Fruit fly (Drosophila melanogaster) whole organism, embryonic: Measurements from ENCODE around the gene CG12948.
A peak's percentile ranks its signal among the peaks of the same experiment; 100 is the strongest.

ENCODE experiments used
- Ada2b ChIP-seq: fragments of 200-800 bp; sonication (Bioruptor generic); IDR thresholded peaks from 2 replicates; pipeline ENCODE4 v1.3.6; 2022; ENCODE audit warnings: missing biosample characterization, missing genetic modification characterization
- B-H1 ChIP-seq: fragments of 200-800 bp; sonication (Bioruptor generic); IDR thresholded peaks from 3 replicates; pipeline ENCODE4 v1.3.6; 2022; ENCODE audit warnings: missing biosample characterization, missing genetic modification characterization
- B-H2 ChIP-seq: fragments of 200-800 bp; sonication (Bioruptor generic); optimal IDR thresholded peaks from 2 replicates; lab custom pipeline; 2018; ENCODE audit warnings: missing biosample characterization, mild to moderate bottlenecking, missing genetic modification characterization
- Bgb ChIP-seq: fragments of 200-800 bp; sonication (Bioruptor generic); IDR thresholded peaks from 2 replicates; pipeline ENCODE4 v1.3.6; 2022; ENCODE audit warnings: missing biosample characterization, missing genetic modification characterization; ENCODE audit not compliant: partially characterized antibody
- CG10147 ChIP-seq: fragments of 200-800 bp; sonication (Bioruptor generic); optimal IDR thresholded peaks from 2 replicates; lab custom pipeline; 2019; ENCODE audit warnings: missing biosample characterization, mild to moderate bottlenecking, missing genetic modification characterization, moderate library complexity
- CG10565 ChIP-seq: fragments of 200-800 bp; sonication (Bioruptor generic); optimal IDR thresholded peaks from 3 replicates; lab custom pipeline; 2016; ENCODE audit warnings: missing biosample characterization, mild to moderate bottlenecking, missing genetic modification characterization
- CG12236 ChIP-seq: fragments of 200-800 bp; sonication (Bioruptor generic); optimal IDR thresholded peaks from 2 replicates; lab custom pipeline; 2016; ENCODE audit warnings: missing biosample characterization, missing genetic modification characterization
- CG13424 ChIP-seq: fragments of 200-800 bp; sonication (Bioruptor generic); optimal IDR thresholded peaks from 2 replicates; lab custom pipeline; 2019; ENCODE audit warnings: missing biosample characterization, mild to moderate bottlenecking, missing genetic modification characterization, moderate library complexity
- CG13775 ChIP-seq: fragments of 200-800 bp; sonication (Bioruptor generic); optimal IDR thresholded peaks from 3 replicates; lab custom pipeline; 2017; ENCODE audit warnings: missing biosample characterization, mild to moderate bottlenecking, missing genetic modification characterization
- CG15479 ChIP-seq: fragments of 200-800 bp; sonication (Bioruptor generic); optimal IDR thresholded peaks from 3 replicates; lab custom pipeline; 2019; ENCODE audit warnings: missing biosample characterization, mild to moderate bottlenecking, missing genetic modification characterization, moderate library complexity
- CG17186 ChIP-seq: fragments of 200-800 bp; sonication (Bioruptor generic); optimal IDR thresholded peaks from 3 replicates; lab custom pipeline; 2017; ENCODE audit warnings: missing biosample characterization, missing genetic modification reagents, missing genetic modification characterization
- CG17568 ChIP-seq: fragments of 200-800 bp; sonication (Bioruptor generic); optimal IDR thresholded peaks from 2 replicates; lab custom pipeline; 2018; ENCODE audit warnings: missing biosample characterization, mild to moderate bottlenecking, missing genetic modification characterization, moderate library complexity
- CG2678 ChIP-seq: fragments of 200-800 bp; sonication (Bioruptor generic); optimal IDR thresholded peaks from 3 replicates; lab custom pipeline; 2019; ENCODE audit warnings: missing biosample characterization, mild to moderate bottlenecking, missing genetic modification characterization, moderate library complexity
- CG2712 ChIP-seq: fragments of 200-800 bp; optimal IDR thresholded peaks from 3 replicates; lab custom pipeline; 2019; ENCODE audit warnings: missing biosample characterization, mild to moderate bottlenecking, missing genetic modification characterization, moderate library complexity
- CG3281 ChIP-seq: fragments of 200-800 bp; sonication (Bioruptor generic); optimal IDR thresholded peaks from 3 replicates; lab custom pipeline; 2017; ENCODE audit warnings: missing biosample characterization, mild to moderate bottlenecking, missing genetic modification characterization
- CG33557 ChIP-seq: fragments of 200-800 bp; sonication (Bioruptor generic); optimal IDR thresholded peaks from 2 replicates; lab custom pipeline; 2019; ENCODE audit warnings: missing biosample characterization, mild to moderate bottlenecking, missing genetic modification characterization, moderate library complexity
- CG34376 ChIP-seq: fragments of 200-800 bp; sonication (Bioruptor generic); optimal IDR thresholded peaks from 2 replicates; lab custom pipeline; 2018; ENCODE audit warnings: missing biosample characterization, mild to moderate bottlenecking, missing genetic modification characterization
- CG4424 ChIP-seq: fragments of 200-800 bp; sonication (Bioruptor generic); optimal IDR thresholded peaks from 3 replicates; lab custom pipeline; 2016; ENCODE audit warnings: missing biosample characterization, missing genetic modification characterization
- CG6689 ChIP-seq: fragments of 200-800 bp; sonication (Bioruptor generic); IDR thresholded peaks from 2 replicates; pipeline ENCODE4 v1.3.6; 2022; ENCODE audit warnings: missing biosample characterization, missing genetic modification characterization
- CG8359 ChIP-seq: fragments of 200-800 bp; sonication (Bioruptor generic); optimal IDR thresholded peaks from 2 replicates; lab custom pipeline; 2017; ENCODE audit warnings: missing biosample characterization, mild to moderate bottlenecking, missing genetic modification characterization, borderline replicate concordance
- CG8765 ChIP-seq: fragments of 200-800 bp; sonication (Bioruptor generic); IDR thresholded peaks from 2 replicates; pipeline ENCODE4 v1.3.6; 2022; ENCODE audit warnings: missing biosample characterization, missing genetic modification characterization
- CHES-1-like ChIP-seq: fragments of 200-800 bp; sonication (Bioruptor generic); optimal IDR thresholded peaks from 2 replicates; lab custom pipeline; 2016; ENCODE audit warnings: missing biosample characterization, missing genetic modification characterization
- CrebB ChIP-seq: fragments of 200-800 bp; sonication (Bioruptor generic); optimal IDR thresholded peaks from 3 replicates; lab custom pipeline; 2018; ENCODE audit warnings: missing biosample characterization, mild to moderate bottlenecking, missing genetic modification characterization
- D ChIP-seq, 2 experiments: fragments of 200-800 bp in 1 of 2; fragments of >200 bp in 1 of 2; sonication (Bioruptor generic) in 1 of 2; optimal IDR thresholded peaks; 2 replicates in 1 of 2; 3 replicates in 1 of 2; lab custom pipeline; 2017; ENCODE audit warnings: mild to moderate bottlenecking in 1 of 2, missing biosample characterization in 1 of 2, missing genetic modification characterization in 1 of 2, missing genetic modification reagents in 1 of 2
- Drgx ChIP-seq: fragments of 200-800 bp; sonication (Bioruptor generic); IDR thresholded peaks from 2 replicates; pipeline ENCODE4 v1.3.6; 2022; ENCODE audit warnings: missing biosample characterization, missing genetic modification characterization
- HLH4C ChIP-seq: fragments of 200-800 bp; sonication (Bioruptor generic); IDR thresholded peaks from 3 replicates; pipeline ENCODE4 v1.3.6; 2022; ENCODE audit warnings: missing biosample characterization, missing genetic modification characterization; ENCODE audit not compliant: partially characterized antibody
- Hsf ChIP-seq: fragments of 200-800 bp; sonication (Bioruptor generic); optimal IDR thresholded peaks from 3 replicates; lab custom pipeline; 2016; ENCODE audit warnings: missing biosample characterization, missing genetic modification characterization
- Mad ChIP-seq: fragments of 200-800 bp; sonication (Bioruptor generic); optimal IDR thresholded peaks from 2 replicates; lab custom pipeline; 2016; ENCODE audit warnings: missing biosample characterization, missing genetic modification characterization
- Optix ChIP-seq: fragments of 200-800 bp; sonication (Bioruptor generic); IDR thresholded peaks from 3 replicates; pipeline ENCODE4 v1.3.6; 2022; ENCODE audit warnings: missing biosample characterization, missing genetic modification characterization
- Poxn ChIP-seq: fragments of 200-800 bp; sonication (Bioruptor generic); IDR thresholded peaks from 2 replicates; pipeline ENCODE4 v1.3.6; 2022; ENCODE audit warnings: missing biosample characterization, missing genetic modification characterization
- Rx ChIP-seq: fragments of 200-800 bp; sonication (Bioruptor generic); IDR thresholded peaks from 2 replicates; pipeline ENCODE4 v1.3.6; 2022; ENCODE audit warnings: missing biosample characterization, missing genetic modification characterization
- ase ChIP-seq: fragments of 200-800 bp; sonication (Bioruptor generic); IDR thresholded peaks from 3 replicates; pipeline ENCODE4 v1.3.6; 2022; ENCODE audit warnings: missing biosample characterization, missing genetic modification characterization
- ash1 ChIP-seq: fragments of 200-800 bp; sonication (Bioruptor generic); optimal IDR thresholded peaks from 2 replicates; lab custom pipeline; 2018; ENCODE audit warnings: missing biosample characterization, mild to moderate bottlenecking, missing genetic modification characterization
- ato ChIP-seq: fragments of 200-800 bp; sonication (Bioruptor generic); IDR thresholded peaks from 2 replicates; pipeline ENCODE4 v1.3.6; 2022; ENCODE audit warnings: missing biosample characterization, missing genetic modification characterization; ENCODE audit not compliant: partially characterized antibody
- cad ChIP-seq: fragments of >200 bp; optimal IDR thresholded peaks from 2 replicates; lab custom pipeline; 2017; ENCODE audit warnings: missing biosample characterization, missing genetic modification characterization
- da ChIP-seq: fragments of 200-800 bp; sonication (Bioruptor generic); optimal IDR thresholded peaks from 2 replicates; lab custom pipeline; 2016; ENCODE audit warnings: missing biosample characterization, missing genetic modification characterization
- dati ChIP-seq: fragments of 200-800 bp; sonication (Bioruptor generic); IDR thresholded peaks from 2 replicates; pipeline ENCODE4 v1.3.6; 2022; ENCODE audit warnings: missing biosample characterization, missing genetic modification characterization
- dpn ChIP-seq, 2 experiments: fragments of 200-800 bp; sonication (Bioruptor generic); optimal IDR thresholded peaks; 3 replicates each; lab custom pipeline; 2016; ENCODE audit warnings: missing biosample characterization in 2 of 2, missing genetic modification characterization in 2 of 2
- exex ChIP-seq: fragments of 200-800 bp; sonication (Bioruptor generic); optimal IDR thresholded peaks from 4 replicates; lab custom pipeline; 2018; ENCODE audit warnings: missing biosample characterization, mild to moderate bottlenecking, missing genetic modification characterization, moderate library complexity
- hkb ChIP-seq, 2 experiments: fragments of 200-800 bp in 1 of 2; fragments of >200 bp in 1 of 2; sonication (Bioruptor generic) in 1 of 2; IDR thresholded peaks in 1 of 2; optimal IDR thresholded peaks in 1 of 2; 2 replicates each; pipeline versions ENCODE4 v1.3.6 to Lab custom; 2017 to 2022; ENCODE audit warnings: missing biosample characterization in 1 of 2, missing genetic modification characterization in 1 of 2
- ind ChIP-seq: fragments of 200-800 bp; sonication (Bioruptor generic); optimal IDR thresholded peaks from 3 replicates; lab custom pipeline; 2016; ENCODE audit warnings: missing biosample characterization, missing genetic modification characterization
- jing ChIP-seq: fragments of 200-800 bp; sonication (Bioruptor generic); optimal IDR thresholded peaks from 2 replicates; lab custom pipeline; 2018; ENCODE audit warnings: missing biosample characterization, mild to moderate bottlenecking, missing genetic modification characterization
- kah ChIP-seq: fragments of 200-800 bp; sonication (Bioruptor generic); optimal IDR thresholded peaks from 2 replicates; lab custom pipeline; 2018; ENCODE audit warnings: missing biosample characterization, mild to moderate bottlenecking, missing genetic modification characterization
- ken ChIP-seq: fragments of 200-800 bp; sonication (Bioruptor generic); IDR thresholded peaks from 3 replicates; pipeline ENCODE4 v1.3.6; 2022; ENCODE audit warnings: missing biosample characterization, missing genetic modification characterization
- nau ChIP-seq: fragments of 200-800 bp; sonication (Bioruptor generic); optimal IDR thresholded peaks from 3 replicates; lab custom pipeline; 2017; ENCODE audit warnings: missing biosample characterization, mild to moderate bottlenecking, missing genetic modification characterization, missing genetic modification reagents
- nerfin-1 ChIP-seq: fragments of 200-800 bp; sonication (Bioruptor generic); optimal IDR thresholded peaks from 3 replicates; lab custom pipeline; 2019; ENCODE audit warnings: missing biosample characterization, mild to moderate bottlenecking, missing genetic modification characterization, moderate library complexity
- org-1 ChIP-seq: fragments of 200-800 bp; sonication (Bioruptor generic); optimal IDR thresholded peaks from 2 replicates; lab custom pipeline; 2017; ENCODE audit warnings: missing biosample characterization, missing genetic modification characterization
- otp ChIP-seq: fragments of 200-800 bp; sonication (Bioruptor generic); IDR thresholded peaks from 3 replicates; pipeline ENCODE4, ENCODE4 v1.3.6; 2022; ENCODE audit warnings: missing biosample characterization, missing genetic modification characterization
- pnt ChIP-seq: fragments of 200-800 bp; sonication (Bioruptor generic); optimal IDR thresholded peaks from 3 replicates; lab custom pipeline; 2016; ENCODE audit warnings: missing biosample characterization, missing genetic modification characterization
- unc-4 ChIP-seq: fragments of 200-800 bp; sonication (Bioruptor generic); IDR thresholded peaks from 2 replicates; pipeline ENCODE4 v1.3.6; 2022; ENCODE audit warnings: missing biosample characterization, missing genetic modification characterization; ENCODE audit not compliant: partially characterized antibody

CG12948 gene

DNA sequence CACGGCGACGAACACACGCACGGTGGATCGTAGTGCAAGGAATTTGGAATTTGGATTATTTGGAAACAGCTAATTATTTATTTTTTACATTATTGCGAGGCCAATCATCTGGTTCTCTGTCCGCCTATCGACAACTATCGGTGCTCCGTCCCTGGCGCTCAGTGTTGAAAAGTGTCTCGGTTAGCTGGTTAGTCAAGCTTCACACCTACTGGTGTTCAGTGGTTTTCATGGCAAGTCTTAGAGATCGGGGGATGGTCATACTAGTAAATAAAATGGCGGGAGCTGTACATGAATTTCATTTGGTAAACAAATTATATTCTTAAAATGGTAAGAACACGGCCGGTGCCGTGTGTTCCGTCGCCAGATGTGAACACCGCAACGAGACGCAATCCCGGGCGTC, 36.7 kb downstream of the CG12948 start, which contains the start of the genes trbd and dmt (continued):
- TF ChIP-seq cad (GFP tag; lab: Kevin White, UChicago) (no peak), CG13775 (GFP tag; lab: Kevin White, UChicago) (peak; percentile 33), kah (GFP tag; lab: Kevin White, UChicago) (peak; percentile 78), Poxn (GFP tag; lab: Robert Waterston, UW) (no peak), CG13424 (tag; lab: Kevin White, UChicago) (no peak), ken (no peak), otp (GFP tag; lab: Robert Waterston, UW) (no peak), Rx (GFP tag; lab: Robert Waterston, UW) (no peak), Hsf (peak; percentile 37), Drgx (GFP tag; lab: Robert Waterston, UW) (no peak), da (GFP tag; lab: Kevin White, UChicago) (peak; percentile 60), Optix (no peak), CG15479 (no peak), hkb (optimal IDR thresholded peaks at IDR 0.05; lab: Kevin White, UChicago) (peak; percentile 24), hkb (GFP tag; IDR thresholded peaks at IDR 0.05; lab: Robert Waterston, UW) (no peak), CG10565 (GFP tag; lab: Kevin White, UChicago) (no peak), nau (GFP tag; lab: Kevin White, UChicago) (no peak), nerfin-1 (tag; lab: Kevin White, UChicago) (no peak), CG8765 (GFP tag; lab: Robert Waterston, UW) (no peak), CG6689 (GFP tag; lab: Robert Waterston, UW) (no peak), ash1 (GFP tag; lab: Kevin White, UChicago) (no peak), dpn (GFP tag; optimal IDR thresholded peaks at IDR 0.05; lab: Kevin White, UChicago) (peak in 1 of 2 experiments; percentile 74), unc-4 (GFP tag; lab: Robert Waterston, UW) (no peak), CG8359 (GFP tag; lab: Kevin White, UChicago) (no peak), HLH4C (no peak), ato (no peak), CG33557 (GFP tag; lab: Kevin White, UChicago) (no peak), Ada2b (GFP tag; lab: Robert Waterston, UW) (no peak), exex (tag; lab: Kevin White, UChicago) (no peak), CG2712 (tag; lab: Kevin White, UChicago) (no peak), D (optimal IDR thresholded peaks at IDR 0.05; lab: Kevin White, UChicago) (no peak), D (GFP tag; optimal IDR thresholded peaks at IDR 0.05; lab: Kevin White, UChicago) (no peak), CrebB (tag; lab: Kevin White, UChicago) (peak; percentile 49), B-H2 (no peak), CG17186 (GFP tag; lab: Kevin White, UChicago) (peak; percentile 59), Bgb (no peak), CG3281 (GFP tag; lab: Kevin White, UChicago) (no peak), ase (no peak), pnt (GFP tag; lab: Kevin White, UChicago) (peak; percentile 29), CG4424 (GFP tag; lab: Kevin White, UChicago) (no peak), Mad (GFP tag; lab: Kevin White, UChicago) (peak; percentile 58), CG17568 (no peak), CG34376 (GFP tag; lab: Kevin White, UChicago) (peak; percentile 51), B-H1 (GFP tag; lab: Robert Waterston, UW) (no peak), ind (GFP tag; lab: Kevin White, UChicago) (no peak), org-1 (GFP tag; lab: Kevin White, UChicago) (no peak), CG12236 (GFP tag; lab: Kevin White, UChicago) (no peak), CHES-1-like (GFP tag; lab: Kevin White, UChicago) (peak; percentile 92), CG2678 (tag; lab: Kevin White, UChicago) (no peak), CG10147 (no peak), jing (GFP tag; lab: Kevin White, UChicago) (no peak), dati (GFP tag; lab: Robert Waterston, UW) (no peak)
